Worm (Caenorhabditis elegans): ENCODE data around the gene snf-7.

ce11 chrIII:13024281-13024680, 19.0 kb downstream of the snf-7 start, which contains the start of gene cyp-13A12:
- TF ChIP-seq ztf-29 (GFP tag; IDR thresholded peaks at IDR 0.05), result no peak
- TF ChIP-seq ztf-23 (GFP tag; IDR thresholded peaks at IDR 0.05), result no peak
- no peak for TF ChIP-seq flt-1 (GFP tag; IDR thresholded peaks at IDR 0.05)
- no peak for TF ChIP-seq klf-2 (GFP tag; conservative IDR thresholded peaks at IDR 0.05)
- TF ChIP-seq ref-1 (GFP tag; conservative IDR thresholded peaks at IDR 0.05), result no peak
- no peak for TF ChIP-seq tab-1 (GFP tag; IDR thresholded peaks at IDR 0.05)
- TF ChIP-seq T22C8.4 (GFP tag; IDR thresholded peaks at IDR 0.05), result no peak
